Worm (Caenorhabditis elegans): ENCODE data around the gene ZK669.3.

ce11 chrII:7981084-7981483 is 40.1 kb downstream of the ZK669.3 start:
- TF ChIP-seq nhr-76 (tag; optimal IDR thresholded peaks at IDR 0.05): no peak
- no peak for TF ChIP-seq nhr-28 (tag; optimal IDR thresholded peaks at IDR 0.05)
- no peak for TF ChIP-seq pha-4 (tag; optimal IDR thresholded peaks at IDR 0.05)
- TF ChIP-seq M03D4.4 (tag; optimal IDR thresholded peaks at IDR 0.05): no peak
- TF ChIP-seq mab-5 (tag; optimal IDR thresholded peaks at IDR 0.05): no peak
- no peak for TF ChIP-seq unc-62 (GFP tag; optimal IDR thresholded peaks at IDR 0.05)
- TF ChIP-seq lsy-2 (tag; optimal IDR thresholded peaks at IDR 0.05): no peak
- TF ChIP-seq elt-1 (tag; optimal IDR thresholded peaks at IDR 0.05; ENCODE audit: borderline replicate concordance, insufficient read depth): no peak
- TF ChIP-seq snpc-4 (tag; optimal IDR thresholded peaks at IDR 0.05): no peak
- no peak for TF ChIP-seq ztf-11 (tag; optimal IDR thresholded peaks at IDR 0.05)
- no peak for TF ChIP-seq nhr-12 (tag; optimal IDR thresholded peaks at IDR 0.05)

Data from whole organism, mixed stage, embryonic.